Worm (Caenorhabditis elegans) whole organism, L2 larva: ENCODE data around the gene F52G3.5.
A peak's percentile ranks its signal among the peaks of the same experiment; 100 is the strongest.

ENCODE experiments used
- C34F6.9 ChIP-seq: fragments of 150-350 bp; optimal IDR thresholded peaks from 2 replicates; lab custom pipeline; 2014; ENCODE audit warnings: missing biosample characterization, missing genetic modification characterization
- F13H6.1 ChIP-seq: sonication (generic microtip); optimal IDR thresholded peaks from 2 replicates; lab custom pipeline; 2016; ENCODE audit warnings: missing genetic modification characterization, missing compliant biosample characterization
- R02D3.7 ChIP-seq: fragments of 150-350 bp; optimal IDR thresholded peaks from 2 replicates; lab custom pipeline; 2014; ENCODE audit warnings: missing biosample characterization, missing genetic modification characterization
- Y55F3AM.14 ChIP-seq: fragments of 200-800 bp; sonication (Bioruptor generic); optimal IDR thresholded peaks from 2 replicates; lab custom pipeline; 2018; ENCODE audit warnings: mild to moderate bottlenecking, missing genetic modification characterization, missing compliant biosample characterization
- ZK546.5 ChIP-seq: sonication (generic microtip); optimal IDR thresholded peaks from 2 replicates; lab custom pipeline; 2017; ENCODE audit warnings: missing biosample characterization, missing genetic modification characterization
- alr-1 ChIP-seq: fragments of 150-350 bp; optimal IDR thresholded peaks from 2 replicates; lab custom pipeline; 2014; ENCODE audit warnings: missing biosample characterization, missing genetic modification characterization
- aly-2 ChIP-seq: fragments of 150-350 bp; optimal IDR thresholded peaks from 2 replicates; lab custom pipeline; 2014; ENCODE audit warnings: missing biosample characterization, missing genetic modification characterization
- ama-1 ChIP-seq: fragments of 150-350 bp; optimal IDR thresholded peaks from 2 replicates; lab custom pipeline; 2018; ENCODE audit warnings: inconsistent platforms
- blmp-1 ChIP-seq: sonication (generic microtip); optimal IDR thresholded peaks from 2 replicates; lab custom pipeline; 2017; ENCODE audit warnings: missing genetic modification characterization, mild to moderate bottlenecking, missing compliant biosample characterization, antibody characterized with exemption, moderate library complexity; ENCODE audit not compliant: insufficient read depth
- ceh-16 ChIP-seq: fragments of 150-350 bp; optimal IDR thresholded peaks from 2 replicates; lab custom pipeline; 2014; ENCODE audit warnings: missing biosample characterization, missing genetic modification characterization
- ceh-82 ChIP-seq: fragments of 150-350 bp; optimal IDR thresholded peaks from 2 replicates; lab custom pipeline; 2014; ENCODE audit warnings: missing biosample characterization, missing genetic modification characterization
- crh-2 ChIP-seq: sonication (generic microtip); optimal IDR thresholded peaks from 2 replicates; lab custom pipeline; 2017; ENCODE audit warnings: missing biosample characterization, missing genetic modification characterization
- dmd-4 ChIP-seq: sonication (generic microtip); optimal IDR thresholded peaks from 2 replicates; lab custom pipeline; 2017; ENCODE audit warnings: missing biosample characterization, missing genetic modification characterization
- egl-27 ChIP-seq: sonication (generic microtip); optimal IDR thresholded peaks from 3 replicates; lab custom pipeline; 2017; ENCODE audit warnings: missing biosample characterization, missing genetic modification reagents, missing genetic modification characterization
- elt-1 ChIP-seq: fragments of 150-350 bp; optimal IDR thresholded peaks from 2 replicates; lab custom pipeline; 2014; ENCODE audit warnings: missing biosample characterization, missing genetic modification characterization
- elt-3 ChIP-seq: sonication (generic microtip); optimal IDR thresholded peaks from 2 replicates; lab custom pipeline; 2017; ENCODE audit warnings: missing biosample characterization, missing genetic modification characterization
- fos-1 ChIP-seq: fragments of 150-350 bp; optimal IDR thresholded peaks from 2 replicates; lab custom pipeline; 2014; ENCODE audit warnings: missing biosample characterization, missing genetic modification characterization
- gmeb-1 ChIP-seq: fragments of 150-350 bp; optimal IDR thresholded peaks from 2 replicates; lab custom pipeline; 2014; ENCODE audit warnings: missing biosample characterization, missing genetic modification characterization
- lin-11 ChIP-seq: fragments of 150-350 bp; sonication (generic microtip); optimal IDR thresholded peaks from 2 replicates; lab custom pipeline; 2014; ENCODE audit warnings: missing biosample characterization, missing genetic modification characterization, inconsistent platforms, mixed read lengths
- lin-13 ChIP-seq: fragments of 150-350 bp; optimal IDR thresholded peaks from 2 replicates; lab custom pipeline; 2014; ENCODE audit warnings: missing biosample characterization, missing genetic modification reagents, missing genetic modification characterization
- lin-39 ChIP-seq: fragments of 150-350 bp; optimal IDR thresholded peaks from 2 replicates; lab custom pipeline; 2014; ENCODE audit warnings: missing biosample characterization, missing genetic modification reagents, missing genetic modification characterization
- mab-5 ChIP-seq: fragments of 150-350 bp; optimal IDR thresholded peaks from 2 replicates; lab custom pipeline; 2014; ENCODE audit warnings: missing biosample characterization, missing genetic modification characterization
- mbf-1 ChIP-seq: sonication (generic microtip); optimal IDR thresholded peaks from 2 replicates; lab custom pipeline; 2017; ENCODE audit warnings: missing biosample characterization, missing genetic modification characterization
- mdl-1 ChIP-seq, 2 experiments: fragments of 150-350 bp in 1 of 2; sonication (generic microtip) in 1 of 2; optimal IDR thresholded peaks; 2 replicates each; lab custom pipeline; 2017; ENCODE audit warnings: missing biosample characterization in 2 of 2, missing genetic modification characterization in 2 of 2
- nhr-10 ChIP-seq: sonication (generic microtip); optimal IDR thresholded peaks from 2 replicates; lab custom pipeline; 2017; ENCODE audit warnings: missing biosample characterization, missing genetic modification characterization
- nhr-11 ChIP-seq: fragments of 150-350 bp; optimal IDR thresholded peaks from 2 replicates; lab custom pipeline; 2014; ENCODE audit warnings: missing biosample characterization, missing genetic modification characterization
- nhr-129 ChIP-seq: fragments of 150-350 bp; optimal IDR thresholded peaks from 2 replicates; lab custom pipeline; 2014; ENCODE audit warnings: missing biosample characterization, missing genetic modification characterization
- nhr-21 ChIP-seq: fragments of 150-350 bp; optimal IDR thresholded peaks from 2 replicates; lab custom pipeline; 2014; ENCODE audit warnings: missing biosample characterization, missing genetic modification characterization
- nhr-23 ChIP-seq: fragments of 150-350 bp; optimal IDR thresholded peaks from 2 replicates; lab custom pipeline; 2014; ENCODE audit warnings: missing biosample characterization, missing genetic modification reagents, missing genetic modification characterization
- nhr-237 ChIP-seq: fragments of 150-350 bp; optimal IDR thresholded peaks from 2 replicates; lab custom pipeline; 2014; ENCODE audit warnings: missing biosample characterization, missing genetic modification characterization
- nhr-25 ChIP-seq: fragments of 150-350 bp; sonication (generic microtip); optimal IDR thresholded peaks from 3 replicates; lab custom pipeline; 2014; ENCODE audit warnings: missing biosample characterization, missing genetic modification characterization
- nhr-6 ChIP-seq: fragments of 150-350 bp; optimal IDR thresholded peaks from 2 replicates; lab custom pipeline; 2014; ENCODE audit warnings: missing biosample characterization, missing genetic modification characterization
- nhr-77 ChIP-seq: fragments of 150-350 bp; optimal IDR thresholded peaks from 2 replicates; lab custom pipeline; 2014; ENCODE audit warnings: missing biosample characterization, missing genetic modification characterization
- peb-1 ChIP-seq: fragments of 150-350 bp; optimal IDR thresholded peaks from 2 replicates; lab custom pipeline; 2014; ENCODE audit warnings: missing biosample characterization, missing genetic modification characterization
- sem-4 ChIP-seq: fragments of 150-350 bp; optimal IDR thresholded peaks from 2 replicates; lab custom pipeline; 2014; ENCODE audit warnings: missing biosample characterization, missing genetic modification reagents, missing genetic modification characterization
- skn-1 ChIP-seq: sonication (generic microtip); optimal IDR thresholded peaks from 2 replicates; lab custom pipeline; 2017; ENCODE audit warnings: missing biosample characterization, missing genetic modification characterization
- sma-3 ChIP-seq: sonication (generic microtip); optimal IDR thresholded peaks from 2 replicates; lab custom pipeline; 2016; ENCODE audit warnings: missing genetic modification reagents, missing genetic modification characterization, missing compliant biosample characterization
- sma-9 ChIP-seq, 2 experiments: fragments of 150-350 bp in 1 of 2; sonication (generic microtip) in 1 of 2; optimal IDR thresholded peaks; 2 replicates each; lab custom pipeline; 2014 to 2016; ENCODE audit warnings: missing genetic modification characterization in 2 of 2, mild to moderate bottlenecking in 1 of 2, missing biosample characterization in 1 of 2, missing compliant biosample characterization in 1 of 2, missing genetic modification reagents in 1 of 2, moderate library complexity in 1 of 2
- snpc-4 ChIP-seq: fragments of 150-350 bp; optimal IDR thresholded peaks from 2 replicates; lab custom pipeline; 2014; ENCODE audit warnings: missing biosample characterization, missing genetic modification characterization
- unc-39 ChIP-seq: fragments of 150-350 bp; optimal IDR thresholded peaks from 2 replicates; lab custom pipeline; 2014; ENCODE audit warnings: missing biosample characterization, missing genetic modification characterization
- unc-55 ChIP-seq: fragments of 150-350 bp; sonication (generic microtip); optimal IDR thresholded peaks from 3 replicates; lab custom pipeline; 2014; ENCODE audit warnings: missing biosample characterization, missing genetic modification reagents, missing genetic modification characterization
- unc-62 ChIP-seq: fragments of 150-350 bp; optimal IDR thresholded peaks from 2 replicates; lab custom pipeline; 2014; ENCODE audit warnings: missing biosample characterization, missing genetic modification reagents, missing genetic modification characterization
- zag-1 ChIP-seq: fragments of 150-350 bp; optimal IDR thresholded peaks from 2 replicates; lab custom pipeline; 2014; ENCODE audit warnings: missing biosample characterization, missing genetic modification characterization
- ztf-1 ChIP-seq: fragments of 200-800 bp; sonication (Bioruptor generic); conservative IDR thresholded peaks from 2 replicates; pipeline ENCODE4 v1.3.6; 2022; ENCODE audit warnings: missing genetic modification characterization, missing compliant biosample characterization
- ztf-11 ChIP-seq: sonication (generic microtip); optimal IDR thresholded peaks from 2 replicates; lab custom pipeline; 2017; ENCODE audit warnings: missing biosample characterization, missing genetic modification characterization
- ztf-4 ChIP-seq: fragments of 150-350 bp; optimal IDR thresholded peaks from 2 replicates; lab custom pipeline; 2014; ENCODE audit warnings: missing biosample characterization, missing genetic modification characterization

F52G3.5 gene

DNA sequence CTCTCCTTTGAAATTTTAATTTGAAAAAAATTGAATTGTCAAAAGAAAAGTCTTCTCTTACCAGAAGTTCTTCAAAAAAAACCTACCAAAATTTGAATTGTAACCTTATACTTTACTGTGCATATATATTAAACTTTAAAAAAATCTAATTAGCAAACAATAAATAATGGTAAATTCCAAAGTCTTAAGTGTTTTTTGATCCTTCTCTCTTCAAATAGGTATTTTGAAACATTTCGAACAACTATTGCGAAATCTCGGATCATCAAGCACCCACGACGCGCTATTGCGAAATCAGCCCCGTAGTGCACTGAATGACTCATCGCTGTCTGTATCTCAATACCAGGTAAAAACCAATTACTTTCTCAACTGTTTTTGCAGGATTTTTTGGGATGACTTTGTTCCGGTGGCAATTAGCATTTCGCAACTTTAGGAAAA lies 45.3 kb downstream of the F52G3.5 start (continued):
- TF ChIP-seq fos-1 (peak; percentile 88), R02D3.7 (tag; lab: Kevin White, UChicago) (no peak), ama-1 (lab: Kevin White, UChicago) (peak; percentile 99), zag-1 (tag; lab: Kevin White, UChicago) (peak; percentile 87), sma-9 (GFP tag; optimal IDR thresholded peaks at IDR 0.05; lab: Kevin White, UChicago) (peak; percentile 57), sma-9 (tag; optimal IDR thresholded peaks at IDR 0.05; lab: Kevin White, UChicago) (no peak), aly-2 (no peak), nhr-237 (tag; lab: Kevin White, UChicago) (peak; percentile 5), crh-2 (tag; lab: Kevin White, UChicago) (peak; percentile 43), unc-39 (tag; lab: Kevin White, UChicago) (no peak)

DNA sequence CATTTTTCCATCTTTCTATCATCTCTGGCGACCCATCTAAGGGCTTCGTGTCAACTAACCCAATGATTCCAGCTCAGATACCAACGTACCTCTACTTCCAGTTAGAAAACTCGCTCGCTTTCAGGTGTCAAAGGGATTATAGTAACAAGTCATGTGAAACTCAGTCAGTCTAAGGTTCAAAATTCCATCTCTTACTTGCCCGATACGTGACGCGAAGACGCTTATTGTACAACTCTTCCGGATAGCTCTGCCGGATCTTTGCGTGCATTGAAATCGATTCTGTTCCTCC lies 45.7 kb downstream of the F52G3.5 start:
- TF ChIP-seq ztf-1 (GFP tag; lab: Robert Waterston, UW) (no peak), lin-39 (tag; lab: Kevin White, UChicago) (no peak), nhr-11 (tag; lab: Kevin White, UChicago) (no peak), lin-11 (peak; percentile 30)

DNA sequence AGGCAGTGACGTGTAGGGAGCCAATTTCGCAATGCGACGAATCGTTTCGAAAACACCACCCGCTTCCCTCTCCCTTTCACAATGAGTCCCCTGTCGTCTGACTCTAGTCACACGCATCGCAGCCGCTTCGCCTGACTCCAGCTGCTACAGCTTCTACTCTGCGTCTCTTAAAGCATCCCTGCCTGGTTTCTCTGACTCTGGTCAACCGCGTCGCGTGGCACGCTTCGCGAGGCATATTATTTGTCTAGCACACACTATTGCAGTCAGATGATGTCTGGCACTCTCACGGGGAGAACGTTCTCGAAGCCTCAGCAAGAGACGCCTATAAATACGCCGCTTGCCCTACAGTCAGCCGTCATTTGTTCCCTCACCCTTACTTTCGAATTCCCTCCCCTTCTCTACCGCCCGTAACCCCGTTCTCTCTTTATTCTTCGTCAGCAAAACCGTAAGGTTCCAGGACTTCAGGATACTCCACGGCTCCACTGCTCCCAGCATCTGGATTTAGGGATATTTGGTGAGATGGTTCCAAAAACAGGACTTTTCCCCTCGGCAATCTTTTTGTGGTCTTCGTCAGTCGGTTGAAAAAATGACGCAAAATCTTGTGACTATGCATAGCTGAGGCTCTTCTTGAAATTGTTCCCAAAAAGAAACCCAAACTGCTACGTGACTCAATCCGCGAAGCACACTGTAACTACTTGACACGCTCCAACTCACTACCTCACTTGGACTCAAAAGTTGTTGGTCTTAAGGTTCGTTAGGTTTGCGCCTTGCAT lies 46.2 kb downstream of the F52G3.5 start:
- TF ChIP-seq nhr-6 (peak; percentile 95), nhr-11 (tag; lab: Kevin White, UChicago) (no peak), R02D3.7 (tag; lab: Kevin White, UChicago) (peak; percentile 9), mab-5 (tag; lab: Kevin White, UChicago) (peak; percentile 87), fos-1 (peak; percentile 96), elt-3 (tag; lab: Kevin White, UChicago) (no peak), gmeb-1 (tag; lab: Kevin White, UChicago) (peak; percentile 82), crh-2 (tag; lab: Kevin White, UChicago) (peak; percentile 99), ztf-1 (GFP tag; lab: Robert Waterston, UW) (0 out of 2 replicates have a peak, but pooled peaks have one; percentile 88), ztf-4 (tag; lab: Kevin White, UChicago) (peak; percentile 97), sma-9 (GFP tag; optimal IDR thresholded peaks at IDR 0.05; lab: Kevin White, UChicago) (peak; percentile 97), sma-9 (tag; optimal IDR thresholded peaks at IDR 0.05; lab: Kevin White, UChicago) (peak; percentile 41), F13H6.1 (tag; lab: Kevin White, UChicago) (peak; percentile 99), egl-27 (peak; percentile 98), ceh-82 (peak; percentile 78), ztf-11 (no peak), aly-2 (no peak), unc-62 (GFP tag; lab: Kevin White, UChicago) (peak; percentile 50), Y55F3AM.14 (GFP tag; lab: Kevin White, UChicago) (peak; percentile 93), C34F6.9 (tag; lab: Kevin White, UChicago) (peak; percentile 100), unc-55 (GFP tag; lab: Kevin White, UChicago) (peak; percentile 98), nhr-23 (no peak), ama-1 (lab: Kevin White, UChicago) (peak; percentile 100), lin-39 (tag; lab: Kevin White, UChicago) (peak; percentile 89), nhr-237 (tag; lab: Kevin White, UChicago) (peak; percentile 77), snpc-4 (tag; lab: Kevin White, UChicago) (peak; percentile 76), skn-1 (tag; lab: Kevin White, UChicago) (no peak), sem-4 (peak; percentile 97), alr-1 (tag; lab: Kevin White, UChicago) (peak; percentile 75), mdl-1 (tag; optimal IDR thresholded peaks at IDR 0.05; lab: Kevin White, UChicago) (peak; percentile 95 to 98), nhr-129 (tag; lab: Kevin White, UChicago) (peak; percentile 99), lin-11 (peak; percentile 96), lin-13 (GFP tag; lab: Kevin White, UChicago) (peak; percentile 96), nhr-21 (tag; lab: Kevin White, UChicago) (peak; percentile 98), peb-1 (tag; lab: Kevin White, UChicago) (peak; percentile 24), unc-39 (tag; lab: Kevin White, UChicago) (peak; percentile 66), mbf-1 (no peak), dmd-4 (tag; lab: Kevin White, UChicago) (peak; percentile 24), ZK546.5 (tag; lab: Kevin White, UChicago) (peak; percentile 59), nhr-25 (peak; percentile 98), blmp-1 (tag; lab: Kevin White, UChicago) (peak; percentile 94), zag-1 (tag; lab: Kevin White, UChicago) (peak; percentile 89), sma-3 (peak; percentile 98), ceh-16 (tag; lab: Kevin White, UChicago) (peak; percentile 90), nhr-10 (tag; lab: Kevin White, UChicago) (peak; percentile 84), nhr-77 (no peak), elt-1 (no peak)
